Fruit fly (Drosophila melanogaster) whole organism, embryonic: ENCODE results near the gene Vm32E.

Experiments
- Bgb ChIP-seq: fragments of 200-800 bp; sonication (Bioruptor generic); IDR thresholded peaks from 2 replicates; pipeline ENCODE4 v1.3.6; 2022; ENCODE audit warnings: missing biosample characterization, missing genetic modification characterization; ENCODE audit not compliant: partially characterized antibody
- CG10147 ChIP-seq: fragments of 200-800 bp; sonication (Bioruptor generic); optimal IDR thresholded peaks from 2 replicates; lab custom pipeline; 2019; ENCODE audit warnings: missing biosample characterization, mild to moderate bottlenecking, missing genetic modification characterization, moderate library complexity
- CG10321 ChIP-seq: fragments of 200-800 bp; sonication (Bioruptor generic); IDR thresholded peaks from 2 replicates; pipeline ENCODE4 v1.3.6; 2022; ENCODE audit warnings: missing biosample characterization, missing genetic modification characterization
- CG10543 ChIP-seq: fragments of 200-800 bp; sonication (Bioruptor generic); optimal IDR thresholded peaks from 3 replicates; lab custom pipeline; 2017; ENCODE audit warnings: missing biosample characterization, mild to moderate bottlenecking, missing genetic modification characterization, moderate library complexity
- CG10654 ChIP-seq: fragments of 200-800 bp; sonication (Bioruptor generic); optimal IDR thresholded peaks from 2 replicates; lab custom pipeline; 2016; ENCODE audit warnings: missing biosample characterization, missing genetic modification characterization
- CG12155 ChIP-seq: fragments of 200-800 bp; sonication (Bioruptor generic); optimal IDR thresholded peaks from 3 replicates; lab custom pipeline; 2016; ENCODE audit warnings: missing biosample characterization, missing genetic modification characterization
- CG14860 ChIP-seq: fragments of 200-800 bp; sonication (Bioruptor generic); IDR thresholded peaks from 3 replicates; pipeline ENCODE4 v1.3.6; 2022; ENCODE audit warnings: missing biosample characterization, missing genetic modification characterization; ENCODE audit not compliant: partially characterized antibody
- CG15073 ChIP-seq: fragments of 200-800 bp; sonication (Bioruptor generic); optimal IDR thresholded peaks from 2 replicates; lab custom pipeline; 2016; ENCODE audit warnings: missing biosample characterization, missing genetic modification characterization
- CG16813 ChIP-seq: fragments of 200-800 bp; sonication (Bioruptor generic); IDR thresholded peaks from 3 replicates; pipeline ENCODE4 v1.3.6; 2022; ENCODE audit warnings: missing biosample characterization, missing genetic modification characterization; ENCODE audit not compliant: partially characterized antibody
- CG17186 ChIP-seq: fragments of 200-800 bp; sonication (Bioruptor generic); optimal IDR thresholded peaks from 3 replicates; lab custom pipeline; 2017; ENCODE audit warnings: missing biosample characterization, missing genetic modification reagents, missing genetic modification characterization
- CG17612 ChIP-seq: fragments of 200-800 bp; sonication (Bioruptor generic); IDR thresholded peaks from 2 replicates; pipeline ENCODE4 v1.3.6; 2022; ENCODE audit warnings: missing biosample characterization, missing genetic modification characterization
- CG3065 ChIP-seq: fragments of 200-800 bp; sonication (Bioruptor generic); optimal IDR thresholded peaks from 2 replicates; lab custom pipeline; 2016; ENCODE audit warnings: missing biosample characterization, missing genetic modification characterization
- CG32532 ChIP-seq: fragments of 200-800 bp; sonication (Bioruptor generic); IDR thresholded peaks from 2 replicates; pipeline ENCODE4 v1.3.6; 2022; ENCODE audit warnings: missing biosample characterization, missing genetic modification characterization
- CG32767 ChIP-seq: fragments of 200-800 bp; sonication (Bioruptor generic); IDR thresholded peaks from 2 replicates; pipeline ENCODE4 v1.3.6; 2022; ENCODE audit warnings: missing biosample characterization, missing genetic modification characterization
- CG3847 ChIP-seq: fragments of 200-800 bp; sonication (Bioruptor generic); IDR thresholded peaks from 2 replicates; pipeline ENCODE4 v1.3.6; 2022; ENCODE audit warnings: missing biosample characterization, missing genetic modification characterization
- CG4360 ChIP-seq: fragments of 200-800 bp; sonication (Bioruptor generic); IDR thresholded peaks from 2 replicates; pipeline ENCODE4 v1.3.6; 2022; ENCODE audit warnings: missing biosample characterization, missing genetic modification characterization
- CG6654 ChIP-seq: fragments of 200-800 bp; sonication (Bioruptor generic); optimal IDR thresholded peaks from 2 replicates; lab custom pipeline; 2017; ENCODE audit warnings: missing biosample characterization, mild to moderate bottlenecking, missing genetic modification characterization
- CG7271 ChIP-seq: fragments of 200-800 bp; sonication (Bioruptor generic); optimal IDR thresholded peaks from 2 replicates; lab custom pipeline; 2018; ENCODE audit warnings: missing biosample characterization, mild to moderate bottlenecking, missing genetic modification characterization, moderate library complexity
- CG9609 ChIP-seq: fragments of 200-800 bp; sonication (Bioruptor generic); optimal IDR thresholded peaks from 3 replicates; lab custom pipeline; 2016; ENCODE audit warnings: missing biosample characterization, missing genetic modification characterization
- CTCF ChIP-seq: fragments of 200-800 bp; sonication (Bioruptor generic); optimal IDR thresholded peaks from 2 replicates; lab custom pipeline; 2017; ENCODE audit warnings: missing biosample characterization, mild to moderate bottlenecking, missing genetic modification characterization, moderate library complexity
- Dek ChIP-seq: fragments of 200-800 bp; sonication (Bioruptor generic); optimal IDR thresholded peaks from 3 replicates; lab custom pipeline; 2019; ENCODE audit warnings: missing biosample characterization, mild to moderate bottlenecking, missing genetic modification characterization, moderate library complexity
- Drgx ChIP-seq: fragments of 200-800 bp; sonication (Bioruptor generic); IDR thresholded peaks from 2 replicates; pipeline ENCODE4 v1.3.6; 2022; ENCODE audit warnings: missing biosample characterization, missing genetic modification characterization
- Elba2 ChIP-seq: fragments of 200-800 bp; sonication (Bioruptor generic); optimal IDR thresholded peaks from 3 replicates; lab custom pipeline; 2016; ENCODE audit warnings: missing biosample characterization, missing genetic modification characterization
- Hmr ChIP-seq: fragments of 200-800 bp; sonication (Bioruptor generic); optimal IDR thresholded peaks from 3 replicates; lab custom pipeline; 2017; ENCODE audit warnings: mild to moderate bottlenecking, missing biosample characterization, missing genetic modification reagents, missing genetic modification characterization
- Hr78 ChIP-seq, 2 experiments: fragments of 200-800 bp in 1 of 2; fragments of >200 bp in 1 of 2; sonication (Bioruptor generic) in 1 of 2; optimal IDR thresholded peaks; 2 replicates each; lab custom pipeline; 2017 to 2019; ENCODE audit warnings: missing biosample characterization in 2 of 2, missing genetic modification characterization in 2 of 2, mild to moderate bottlenecking in 1 of 2, moderate library complexity in 1 of 2
- MBD-R2 ChIP-seq: fragments of 200-800 bp; sonication (Bioruptor generic); IDR thresholded peaks from 2 replicates; pipeline ENCODE4 v1.3.6; 2022; ENCODE audit warnings: missing biosample characterization, missing genetic modification characterization
- Max ChIP-seq: fragments of 200-800 bp; sonication (Bioruptor generic); optimal IDR thresholded peaks from 2 replicates; lab custom pipeline; 2016; ENCODE audit warnings: missing biosample characterization, mild to moderate bottlenecking, missing genetic modification characterization
- Ssrp ChIP-seq: fragments of 200-800 bp; sonication (Bioruptor generic); optimal IDR thresholded peaks from 2 replicates; lab custom pipeline; 2018; ENCODE audit warnings: missing biosample characterization, mild to moderate bottlenecking, missing genetic modification characterization, moderate library complexity
- Taf1 ChIP-seq: fragments of 200-800 bp; sonication (Bioruptor generic); IDR thresholded peaks from 2 replicates; pipeline ENCODE4 v1.3.6; 2022; ENCODE audit warnings: missing biosample characterization, missing genetic modification characterization
- Tbp ChIP-seq: fragments of >200 bp; optimal IDR thresholded peaks from 2 replicates; lab custom pipeline; 2018; ENCODE audit warnings: missing biosample characterization, missing genetic modification characterization
- Usf ChIP-seq: fragments of 200-800 bp; sonication (Bioruptor generic); optimal IDR thresholded peaks from 2 replicates; lab custom pipeline; 2017; ENCODE audit warnings: missing genotype, missing biosample characterization, missing genetic modification characterization
- abd-A ChIP-seq: fragments of 200-800 bp; sonication (Bioruptor generic); optimal IDR thresholded peaks from 3 replicates; lab custom pipeline; 2019; ENCODE audit warnings: missing biosample characterization, mild to moderate bottlenecking, missing genetic modification characterization, moderate library complexity
- aop ChIP-seq: fragments of 200-800 bp; sonication (Bioruptor generic); IDR thresholded peaks from 2 replicates; pipeline ENCODE4 v1.3.6; 2022; ENCODE audit warnings: missing biosample characterization, missing genetic modification characterization
- ato ChIP-seq: fragments of 200-800 bp; sonication (Bioruptor generic); IDR thresholded peaks from 2 replicates; pipeline ENCODE4 v1.3.6; 2022; ENCODE audit warnings: missing biosample characterization, missing genetic modification characterization; ENCODE audit not compliant: partially characterized antibody
- btn ChIP-seq: fragments of 200-800 bp; sonication (Bioruptor generic); optimal IDR thresholded peaks from 2 replicates; lab custom pipeline; 2016; ENCODE audit warnings: missing biosample characterization, missing genetic modification characterization
- cas ChIP-seq: fragments of 200-800 bp; sonication (Bioruptor generic); IDR thresholded peaks from 2 replicates; pipeline ENCODE4 v1.3.6; 2022; ENCODE audit warnings: missing biosample characterization, missing genetic modification characterization
- cato ChIP-seq: fragments of 200-800 bp; sonication (Bioruptor generic); optimal IDR thresholded peaks from 2 replicates; lab custom pipeline; 2016; ENCODE audit warnings: missing biosample characterization, missing genetic modification characterization, borderline replicate concordance
- esg ChIP-seq: fragments of 200-800 bp; sonication (Bioruptor generic); conservative IDR thresholded peaks from 2 replicates; pipeline ENCODE4 v1.3.6; 2022; ENCODE audit warnings: missing biosample characterization, missing genetic modification characterization
- fru ChIP-seq: fragments of >200 bp; optimal IDR thresholded peaks from 2 replicates; lab custom pipeline; 2017
- gcm ChIP-seq: fragments of 200-800 bp; sonication (Bioruptor generic); optimal IDR thresholded peaks from 2 replicates; lab custom pipeline; 2019; ENCODE audit warnings: missing biosample characterization, mild to moderate bottlenecking, missing genetic modification characterization, moderate library complexity
- her ChIP-seq: fragments of 200-800 bp; sonication (Bioruptor generic); optimal IDR thresholded peaks from 2 replicates; lab custom pipeline; 2016; ENCODE audit warnings: missing biosample characterization, missing genetic modification characterization
- insv ChIP-seq, 2 experiments: fragments of 200-800 bp; sonication (Bioruptor generic); optimal IDR thresholded peaks; 3 replicates each; lab custom pipeline; 2016 to 2018; ENCODE audit warnings: missing biosample characterization in 2 of 2, missing genetic modification characterization in 2 of 2
- oc ChIP-seq: fragments of 200-800 bp; sonication (Bioruptor generic); optimal IDR thresholded peaks from 2 replicates; lab custom pipeline; 2018; ENCODE audit warnings: missing biosample characterization, mild to moderate bottlenecking, missing genetic modification characterization, moderate library complexity
- peb ChIP-seq: fragments of 200-800 bp; sonication (Bioruptor generic); IDR thresholded peaks from 2 replicates; pipeline ENCODE4 v1.3.6; 2022; ENCODE audit warnings: missing biosample characterization, missing genetic modification characterization
- pho ChIP-seq: fragments of 200-800 bp; sonication (Bioruptor generic); optimal IDR thresholded peaks from 2 replicates; lab custom pipeline; 2016; ENCODE audit warnings: missing biosample characterization, missing genetic modification characterization
- scrt ChIP-seq: fragments of 200-800 bp; sonication (Bioruptor generic); optimal IDR thresholded peaks from 2 replicates; lab custom pipeline; 2018; ENCODE audit warnings: missing biosample characterization, mild to moderate bottlenecking, missing genetic modification characterization, moderate library complexity
- toy ChIP-seq: fragments of 200-800 bp; sonication (Bioruptor generic); IDR thresholded peaks from 2 replicates; pipeline ENCODE4 v1.3.6; 2022; ENCODE audit warnings: missing biosample characterization, missing genetic modification characterization
- trem ChIP-seq: fragments of 200-800 bp; optimal IDR thresholded peaks from 3 replicates; lab custom pipeline; 2019; ENCODE audit warnings: missing biosample characterization, mild to moderate bottlenecking, missing genetic modification characterization, moderate library complexity
- unpg ChIP-seq: fragments of 200-800 bp; sonication (Bioruptor generic); optimal IDR thresholded peaks from 3 replicates; lab custom pipeline; 2018; ENCODE audit warnings: missing biosample characterization, mild to moderate bottlenecking, missing genetic modification characterization, moderate library complexity
- z ChIP-seq: fragments of 200-800 bp; sonication (Bioruptor generic); IDR thresholded peaks from 3 replicates; pipeline ENCODE4 v1.3.6; 2022; ENCODE audit warnings: missing biosample characterization, missing genetic modification characterization
- zen2 ChIP-seq: fragments of 200-800 bp; sonication (Bioruptor generic); IDR thresholded peaks from 3 replicates; pipeline ENCODE4 v1.3.6; 2022; ENCODE audit warnings: missing biosample characterization, missing genetic modification characterization; ENCODE audit not compliant: partially characterized antibody

Vm32E gene

dm6 chr2L:11219446-11220038, 48.1 kb upstream of the Vm32E start (continued):
- TF ChIP-seq cato (no peak), Dek (tag; lab: Kevin White, UChicago) (peak; percentile 36), cas (GFP tag; lab: Robert Waterston, UW) (no peak), zen2 (no peak), btn (GFP tag; lab: Kevin White, UChicago) (no peak), CG10654 (GFP tag; lab: Kevin White, UChicago) (peak; percentile 3), CG15073 (GFP tag; lab: Kevin White, UChicago) (no peak), Taf1 (GFP tag; lab: Robert Waterston, UW) (no peak), CG7271 (tag; lab: Kevin White, UChicago) (no peak), insv (GFP tag; optimal IDR thresholded peaks at IDR 0.05; lab: Kevin White, UChicago) (no peak), fru (lab: Kevin White, UChicago) (no peak), toy (GFP tag; lab: Robert Waterston, UW) (no peak), z (GFP tag; lab: Robert Waterston, UW) (no peak), scrt (GFP tag; lab: Kevin White, UChicago) (no peak), CG16813 (no peak), esg (GFP tag; lab: Robert Waterston, UW) (peak; percentile 38), Max (GFP tag; lab: Kevin White, UChicago) (no peak), CG17186 (GFP tag; lab: Kevin White, UChicago) (no peak), ato (GFP tag; lab: Robert Waterston, UW) (no peak), pho (GFP tag; lab: Kevin White, UChicago) (no peak), oc (peak; percentile 35), CG10321 (peak; percentile 53; the same call in 1 of the 2 replicates), Usf (no peak), trem (tag; lab: Kevin White, UChicago) (no peak), CTCF (no peak), aop (GFP tag; lab: Robert Waterston, UW) (no peak), MBD-R2 (GFP tag; lab: Robert Waterston, UW) (no peak), CG12155 (GFP tag; lab: Kevin White, UChicago) (peak; percentile 5), peb (GFP tag; lab: Robert Waterston, UW) (no peak), CG6654 (GFP tag; lab: Kevin White, UChicago) (no peak), CG3065 (GFP tag; lab: Kevin White, UChicago) (no peak), Elba2 (GFP tag; lab: Kevin White, UChicago) (no peak), CG3847 (GFP tag; lab: Robert Waterston, UW) (no peak), CG10147 (GFP tag; lab: Kevin White, UChicago) (peak; percentile 26), gcm (GFP tag; lab: Kevin White, UChicago) (peak; percentile 41), Hr78 (GFP tag; optimal IDR thresholded peaks at IDR 0.05; lab: Kevin White, UChicago) (peak in 1 of 2 experiments; percentile 34), CG14860 (GFP tag; lab: Robert Waterston, UW) (no peak), CG32767 (GFP tag; lab: Robert Waterston, UW) (peak; percentile 46; the same call in 1 of the 2 replicates), Tbp (no peak), Bgb (GFP tag; lab: Robert Waterston, UW) (no peak), her (GFP tag; lab: Kevin White, UChicago) (no peak), abd-A (no peak), unpg (GFP tag; lab: Kevin White, UChicago) (peak; percentile 71), CG10543 (GFP tag; lab: Kevin White, UChicago) (peak; percentile 2), Ssrp (tag; lab: Kevin White, UChicago) (peak; percentile 39), Hmr (GFP tag; lab: Kevin White, UChicago) (peak; percentile 31), CG17612 (no peak), CG9609 (no peak), CG4360 (GFP tag; lab: Robert Waterston, UW) (peak; percentile 47; the same call in 1 of the 2 replicates), Drgx (GFP tag; lab: Robert Waterston, UW) (peak; percentile 61), CG32532 (GFP tag; lab: Robert Waterston, UW) (0 out of 2 replicates have a peak, but pooled peaks have one; percentile 15)
